Worm (Caenorhabditis elegans) whole organism, dauer: ENCODE measurements around the gene his-59.

ENCODE experiments used
- unc-62 ChIP-seq: sonication (generic microtip); optimal IDR thresholded peaks from 2 replicates; lab custom pipeline; 2017; ENCODE audit warnings: missing biosample characterization, missing genetic modification reagents, missing genetic modification characterization

The his-59 gene

DNA sequence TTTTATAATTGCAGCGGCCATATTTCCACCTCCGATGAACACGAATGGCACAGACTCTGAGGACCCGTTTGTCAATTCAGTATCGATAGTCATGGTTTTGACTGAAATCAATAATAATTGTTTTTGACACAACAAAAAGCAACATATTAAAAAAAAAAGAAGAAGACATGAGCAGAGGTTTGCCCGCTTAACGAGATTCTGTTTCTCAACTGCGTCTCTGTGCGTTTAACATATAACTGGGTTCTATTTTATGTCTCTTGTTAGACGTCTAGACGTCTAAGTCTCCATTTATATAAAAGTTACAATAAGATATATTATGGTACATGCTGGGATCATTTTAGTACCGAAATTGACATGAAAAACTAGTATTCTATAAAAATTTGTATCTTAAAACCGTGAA is 10.9 kb upstream of the his-59 start, which contains the start of gene pycr-4:
TSS of gene pycr-4 (minus strand) at position 101 of the 400 bp plus-strand sequence.
- TF ChIP-seq unc-62 (GFP tag; lab: Kevin White, UChicago): no peak

DNA sequence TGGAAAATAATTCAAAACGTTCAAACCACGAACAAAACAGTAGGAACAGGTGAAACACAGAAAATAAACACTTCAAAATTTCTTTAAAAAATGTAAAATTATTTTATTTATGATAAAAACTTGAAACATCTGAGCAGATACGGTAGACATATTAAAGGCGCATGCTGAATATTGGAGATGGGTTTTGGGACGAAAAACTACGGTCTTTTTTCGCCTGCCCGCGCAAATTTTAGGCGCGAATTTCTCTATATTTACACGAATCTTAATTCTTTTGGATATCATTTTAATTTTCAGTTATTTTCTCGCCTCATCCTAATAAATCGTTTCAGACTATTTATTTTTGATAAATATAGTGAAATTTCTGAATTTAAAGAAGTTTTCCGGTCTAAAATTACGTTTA is 10.4 kb upstream of the his-59 start:
- no peak for TF ChIP-seq unc-62 (GFP tag; lab: Kevin White, UChicago)

DNA sequence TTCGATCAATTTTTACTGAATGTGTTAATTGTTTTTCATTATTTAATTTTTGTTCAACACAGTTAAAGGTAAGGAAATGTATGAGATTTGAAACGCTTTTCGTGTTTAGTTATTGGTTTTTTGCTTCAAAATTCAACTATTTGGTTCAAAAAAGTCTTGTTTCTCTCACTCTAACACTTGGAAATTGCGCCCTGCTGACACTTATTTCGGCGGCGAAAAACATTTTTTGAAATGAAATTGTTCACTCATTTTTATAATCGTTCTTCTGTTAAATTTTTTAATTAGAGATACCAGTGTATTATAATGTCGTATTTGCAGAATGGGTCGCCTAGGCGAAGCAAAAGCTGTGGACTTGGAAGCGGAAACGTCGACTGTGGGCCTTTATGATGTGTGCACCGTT is 9.9 kb upstream of the his-59 start, which contains the start of gene rod-1:
TSS of gene rod-1 (plus strand) at position 319 of the 400 bp plus-strand sequence.
- no peak for TF ChIP-seq unc-62 (GFP tag; lab: Kevin White, UChicago)

DNA sequence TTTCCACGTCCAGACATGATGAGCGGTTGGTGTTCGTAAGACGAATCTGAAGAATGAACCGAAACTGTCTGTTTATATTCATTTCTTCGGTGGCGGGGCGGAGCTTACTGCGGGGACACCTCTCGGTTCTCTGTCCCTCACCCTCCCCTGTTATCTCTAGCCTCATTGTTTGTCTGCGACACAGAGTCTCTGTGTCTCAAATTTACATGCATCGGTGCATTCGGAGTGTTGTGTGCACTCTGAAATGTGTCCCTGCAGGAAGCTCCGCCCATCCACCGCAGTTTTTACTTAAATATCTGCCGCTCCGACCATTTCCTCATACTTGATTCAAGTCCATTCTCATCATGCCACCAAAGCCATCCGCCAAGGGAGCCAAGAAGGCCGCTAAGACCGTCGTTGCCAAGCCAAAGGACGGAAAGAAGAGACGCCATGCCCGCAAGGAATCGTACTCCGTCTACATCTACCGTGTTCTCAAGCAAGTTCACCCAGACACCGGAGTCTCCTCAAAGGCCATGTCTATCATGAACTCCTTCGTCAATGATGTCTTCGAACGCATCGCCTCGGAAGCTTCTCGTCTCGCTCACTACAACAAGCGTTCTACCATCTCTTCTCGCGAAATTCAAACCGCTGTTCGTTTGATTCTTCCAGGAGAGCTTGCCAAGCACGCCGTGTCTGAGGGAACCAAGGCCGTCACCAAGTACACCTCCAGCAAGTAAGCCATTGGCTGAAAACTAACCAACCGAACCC is 1.7 kb upstream of the his-59 start, which contains the start of the genes his-61 and his-62:
TSS of gene his-61 (minus strand) at position 17 of the 747 bp plus-strand sequence.
TSS of gene his-62 (plus strand) at position 345 of the 747 bp plus-strand sequence.
- TF ChIP-seq unc-62 (GFP tag; lab: Kevin White, UChicago): no peak

DNA sequence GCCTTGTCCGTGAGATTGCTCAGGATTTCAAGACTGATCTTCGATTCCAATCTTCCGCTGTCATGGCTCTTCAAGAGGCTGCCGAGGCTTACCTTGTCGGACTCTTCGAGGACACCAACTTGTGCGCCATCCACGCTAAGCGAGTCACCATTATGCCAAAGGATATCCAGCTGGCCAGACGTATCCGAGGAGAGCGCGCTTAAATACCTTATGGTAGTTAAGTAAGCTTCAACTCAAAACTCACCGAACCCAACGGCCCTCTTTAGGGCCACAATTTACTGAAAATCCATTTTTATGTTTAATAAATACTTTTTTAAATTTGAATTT is 371 bp downstream of the his-59 start:
- no peak for TF ChIP-seq unc-62 (GFP tag; lab: Kevin White, UChicago)

DNA sequence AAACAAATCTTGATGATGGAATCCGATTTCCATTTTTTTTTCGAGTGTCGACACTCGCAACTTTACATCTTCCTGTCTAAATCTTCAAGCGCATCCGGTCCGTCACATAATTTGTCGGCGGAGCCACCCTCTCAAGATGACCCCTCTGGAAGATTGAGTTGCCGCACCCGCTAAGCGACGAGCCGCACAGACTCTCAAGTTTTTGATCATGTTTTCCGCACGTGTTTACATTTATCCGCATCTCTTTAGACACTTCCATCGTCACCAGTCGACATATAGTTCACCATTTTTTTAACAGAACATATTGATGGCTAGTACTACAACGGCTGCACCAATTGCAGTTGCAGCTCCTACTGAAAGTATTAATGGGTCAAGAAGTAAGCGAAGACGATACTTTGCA is 3.4 kb downstream of the his-59 start, which contains the start of gene F55G1.1:
TSS of gene F55G1.1 (plus strand) at position 301 of the 400 bp plus-strand sequence.
- TF ChIP-seq unc-62 (GFP tag; lab: Kevin White, UChicago): no peak

DNA sequence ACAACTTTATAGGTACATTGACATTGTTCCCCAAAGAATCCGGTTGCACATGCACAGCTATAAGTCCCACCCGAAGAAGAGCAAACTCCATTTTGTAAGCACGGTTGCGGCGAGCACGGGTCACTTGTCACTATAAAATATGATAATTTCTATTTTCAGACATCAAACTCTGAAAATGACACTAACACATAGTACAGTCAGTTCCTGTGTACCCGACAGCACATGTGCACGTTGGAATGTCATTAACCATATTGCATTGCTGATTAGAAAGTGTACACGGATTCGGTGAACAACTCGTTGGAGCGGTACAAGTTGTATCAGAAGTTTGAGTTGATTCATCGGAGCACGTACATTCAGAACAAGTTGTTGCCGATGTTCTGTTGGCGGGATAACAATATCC is 9.2 kb downstream of the his-59 start:
- TF ChIP-seq unc-62 (GFP tag; lab: Kevin White, UChicago): no peak

DNA sequence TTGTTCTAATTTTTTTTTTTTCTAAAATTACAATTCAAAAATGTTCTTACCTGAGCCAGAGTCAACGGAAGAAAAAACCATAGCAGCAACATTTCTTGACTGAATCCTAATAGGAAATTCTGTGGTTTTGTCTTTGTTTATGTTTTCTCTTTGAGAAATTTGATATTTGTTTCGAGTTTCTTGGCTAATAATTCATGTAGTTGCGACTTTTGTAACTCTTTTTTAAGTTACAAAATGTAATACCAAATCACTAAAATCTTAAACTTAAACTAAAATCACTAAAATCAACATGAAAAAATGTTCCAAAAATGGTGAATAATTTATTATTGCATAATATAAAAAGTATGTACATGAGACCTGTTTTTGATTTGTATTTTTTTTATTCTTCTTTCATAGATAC is 9.7 kb downstream of the his-59 start, which contains the start of gene egas-4:
TSS of gene egas-4 (minus strand) at position 101 of the 400 bp plus-strand sequence.
- TF ChIP-seq unc-62 (GFP tag; lab: Kevin White, UChicago): no peak

DNA sequence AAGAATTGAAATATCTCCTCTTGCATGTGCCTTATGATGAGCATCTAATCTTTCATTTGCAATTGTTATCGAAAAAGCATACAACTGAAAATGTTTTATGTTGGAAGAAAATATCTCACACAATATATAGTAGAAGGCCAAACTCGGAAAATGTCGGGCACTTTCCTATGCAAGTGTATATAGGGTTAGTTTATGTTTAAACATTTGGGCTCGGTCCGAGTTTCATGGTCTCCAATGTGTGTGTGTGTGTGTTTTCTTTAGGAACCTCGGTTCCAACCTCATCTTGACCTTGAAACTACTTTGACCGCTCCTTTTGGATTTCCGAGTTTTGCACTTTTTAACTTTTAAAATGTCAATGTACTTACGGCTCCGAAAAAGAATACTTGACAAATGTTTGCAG is 11.3 kb downstream of the his-59 start:
- TF ChIP-seq unc-62 (GFP tag; lab: Kevin White, UChicago): no peak

DNA sequence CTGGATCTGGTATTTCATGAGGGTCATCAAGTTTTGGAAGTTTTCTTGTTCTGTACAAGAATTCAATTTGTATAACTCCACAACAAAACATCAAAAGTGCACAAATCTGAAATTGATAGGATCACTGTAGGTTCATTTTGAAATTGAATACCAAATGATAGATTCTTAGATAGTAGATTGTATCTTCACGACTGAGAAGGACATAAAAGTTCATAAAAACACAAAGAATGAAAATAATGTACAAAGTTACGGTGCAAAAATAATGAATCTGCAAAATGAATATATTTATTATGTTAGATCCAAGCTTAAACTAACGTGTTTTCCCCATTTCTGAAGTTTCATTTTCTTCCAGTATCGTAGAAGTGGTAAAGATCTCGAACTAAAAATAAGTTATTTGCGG is 12.9 kb downstream of the his-59 start:
- TF ChIP-seq unc-62 (GFP tag; lab: Kevin White, UChicago): no peak

DNA sequence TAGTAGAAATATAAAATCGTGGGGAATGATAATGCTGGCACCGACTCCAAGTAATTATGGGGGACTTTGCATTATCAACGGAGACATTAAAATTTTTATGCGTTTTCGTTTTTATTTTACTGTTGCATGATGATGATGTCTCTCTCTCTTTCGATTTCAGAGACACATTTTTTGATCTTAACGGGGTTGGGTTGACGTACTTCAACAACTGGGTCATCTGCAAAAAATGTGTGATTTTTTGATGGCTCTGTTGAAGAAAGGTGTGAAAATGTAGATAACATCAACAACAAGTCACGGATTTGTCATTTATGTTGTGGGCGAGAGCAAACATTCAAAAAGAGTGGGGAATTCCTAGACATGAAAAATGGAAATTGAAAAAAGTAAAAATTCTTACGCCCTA is 13.3 kb downstream of the his-59 start, which contains the start of gene F55G1.15:
TSS of gene F55G1.15 (minus strand) at position 101 of the 400 bp plus-strand sequence.
- no peak for TF ChIP-seq unc-62 (GFP tag; lab: Kevin White, UChicago)

DNA sequence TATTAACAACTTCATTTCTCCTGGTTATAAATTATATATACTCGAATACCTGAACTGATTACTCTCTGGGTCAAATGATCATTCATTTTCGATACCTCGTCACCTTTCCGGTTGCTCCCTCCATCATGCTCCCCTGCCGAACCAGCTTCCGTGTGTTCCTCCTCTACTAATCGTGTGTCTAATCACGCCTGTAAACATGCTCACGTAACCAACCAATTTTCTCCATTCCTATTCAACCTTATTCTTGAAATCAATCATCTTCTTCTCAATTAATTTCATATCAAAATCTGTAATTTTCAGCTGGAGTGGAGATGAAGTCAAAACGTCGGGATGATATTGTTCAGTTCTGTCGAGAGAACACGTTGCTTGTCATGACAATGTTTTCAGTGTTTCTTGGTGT is 15.3 kb downstream of the his-59 start, which contains the start of gene glt-6:
TSS of gene glt-6 (plus strand) at position 301 of the 400 bp plus-strand sequence.
- TF ChIP-seq unc-62 (GFP tag; lab: Kevin White, UChicago): no peak

DNA sequence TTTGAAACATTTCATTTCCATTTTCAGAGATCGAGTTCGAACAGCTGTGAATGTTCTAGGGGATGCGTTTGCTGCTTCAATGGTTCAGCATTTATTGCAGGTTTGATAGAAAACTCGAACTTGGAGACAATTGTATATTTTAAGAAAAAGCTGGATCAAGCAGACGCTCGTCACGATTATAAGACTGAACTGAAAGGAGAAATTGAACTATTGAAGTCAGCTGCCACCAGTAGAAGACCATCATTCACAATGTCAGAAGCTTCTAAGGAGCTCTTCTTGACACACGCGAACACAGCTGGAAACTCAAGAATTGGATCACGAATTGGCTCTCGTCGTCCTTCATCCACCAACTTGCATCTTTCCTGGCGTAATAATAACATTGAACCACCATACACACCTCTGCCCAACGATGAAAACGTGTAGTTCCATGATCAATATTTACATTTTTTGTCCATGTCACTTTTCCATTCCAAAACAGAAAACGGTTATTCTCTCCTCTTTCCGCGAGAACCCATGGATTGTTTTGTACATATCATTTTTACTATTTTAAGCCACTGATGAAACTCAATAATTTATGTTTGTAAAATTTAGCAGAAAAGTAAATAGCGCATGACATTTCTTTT is 17.9 kb downstream of the his-59 start:
- no peak for TF ChIP-seq unc-62 (GFP tag; lab: Kevin White, UChicago)

DNA sequence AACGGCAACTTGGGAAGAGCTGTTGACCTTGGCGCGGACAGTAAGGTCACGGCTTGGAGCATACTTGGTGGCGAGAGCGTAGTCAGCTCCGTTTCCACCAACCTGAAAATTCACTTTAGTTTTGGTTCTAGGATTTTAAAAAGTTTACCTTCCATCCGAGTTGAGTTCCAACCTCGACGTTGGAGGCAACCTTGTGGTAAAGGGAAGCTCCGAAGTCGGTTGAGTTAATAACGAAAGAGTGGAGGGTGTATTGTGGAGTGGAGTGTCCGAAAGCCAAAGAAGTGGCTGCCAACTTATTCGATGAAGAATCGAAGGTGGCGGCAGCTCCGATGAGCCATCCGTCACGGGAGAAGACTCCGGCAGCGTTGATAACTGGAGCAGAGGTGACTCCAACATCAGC is 18.7 kb downstream of the his-59 start:
- TF ChIP-seq unc-62 (GFP tag; lab: Kevin White, UChicago): no peak

DNA sequence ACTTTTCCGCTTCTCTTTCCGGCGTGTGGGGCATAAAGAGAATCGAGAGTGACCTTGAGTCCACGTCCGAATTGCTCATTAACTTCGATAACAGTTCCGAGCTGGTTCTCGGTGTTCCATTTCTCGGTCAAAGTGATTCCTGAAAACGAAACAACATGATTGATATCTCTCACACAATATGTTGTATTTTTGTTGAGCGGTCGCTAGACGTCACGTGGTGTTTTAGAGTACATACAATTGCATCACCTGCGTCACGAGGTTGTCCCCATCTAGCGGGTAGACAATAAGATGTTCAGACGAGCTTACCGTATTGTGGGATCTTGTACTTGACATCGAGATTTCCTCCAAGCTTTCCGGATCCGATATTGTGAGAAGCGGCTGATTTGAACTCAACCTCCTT is 19.3 kb downstream of the his-59 start:
- TF ChIP-seq unc-62 (GFP tag; lab: Kevin White, UChicago): no peak

DNA sequence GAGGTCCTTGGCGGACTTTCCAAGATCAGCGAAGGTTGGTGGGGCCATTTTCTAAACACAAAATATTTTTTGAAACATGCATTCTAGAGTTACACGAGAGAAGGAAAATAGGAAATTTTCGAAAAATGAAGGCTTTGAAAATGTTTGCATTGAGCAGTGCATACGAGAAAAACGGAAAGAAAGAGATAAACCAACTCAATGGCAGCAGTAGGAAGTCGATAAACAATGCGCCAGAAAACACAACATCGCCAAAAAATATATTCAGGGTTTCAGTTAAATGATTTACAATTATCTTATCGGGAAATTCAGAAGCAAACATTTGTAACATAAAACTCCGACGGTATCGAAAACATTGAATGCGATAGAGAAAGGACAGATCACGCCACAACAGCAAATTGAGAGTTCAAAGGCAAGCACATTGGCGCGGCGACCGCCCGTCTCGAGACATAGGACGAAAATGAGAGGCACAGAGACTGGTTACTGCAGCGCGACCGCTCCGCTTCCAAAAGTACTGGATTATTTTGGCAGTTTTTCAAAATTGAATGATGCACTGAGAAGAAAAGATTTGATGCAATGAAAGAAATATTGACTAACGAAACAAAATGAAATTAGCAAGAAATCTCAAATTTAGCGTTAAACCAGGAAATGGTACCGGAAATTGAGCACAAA is 19.9 kb downstream of the his-59 start, which contains the start of the genes vdac-1 and R05G6.5:
TSS of gene vdac-1 (minus strand) at position 51 of the 669 bp plus-strand sequence.
TSS of gene R05G6.5 (plus strand) at position 527 of the 669 bp plus-strand sequence.
- no peak for TF ChIP-seq unc-62 (GFP tag; lab: Kevin White, UChicago)
